Worm (Caenorhabditis elegans) whole organism, mixed stage, embryonic: ENCODE data around the gene dph-3.

Experiments
- M03D4.4 ChIP-seq: sonication (generic microtip); optimal IDR thresholded peaks from 2 replicates; lab custom pipeline; 2017; ENCODE audit warnings: mild to moderate bottlenecking, missing genetic modification characterization, missing compliant biosample characterization
- bed-3 ChIP-seq: fragments of 200-800 bp; sonication (Bioruptor generic); optimal IDR thresholded peaks from 3 replicates; lab custom pipeline; 2018; ENCODE audit warnings: mild to moderate bottlenecking, missing genetic modification characterization, moderate library complexity, missing compliant biosample characterization
- blmp-1 ChIP-seq: fragments of 150-350 bp; optimal IDR thresholded peaks from 2 replicates; lab custom pipeline; 2014; ENCODE audit warnings: missing biosample characterization, missing genetic modification characterization
- ceh-39 ChIP-seq: fragments of 150-350 bp; optimal IDR thresholded peaks from 2 replicates; lab custom pipeline; 2014; ENCODE audit warnings: missing biosample characterization, missing genetic modification characterization
- ceh-43 ChIP-seq: fragments of 200-800 bp; sonication (Bioruptor generic); optimal IDR thresholded peaks from 2 replicates; lab custom pipeline; 2018; ENCODE audit warnings: mild to moderate bottlenecking, missing genetic modification characterization, moderate library complexity, missing compliant biosample characterization
- ceh-83 ChIP-seq: fragments of 200-800 bp; sonication (Bioruptor generic); optimal IDR thresholded peaks from 2 replicates; lab custom pipeline; 2018; ENCODE audit warnings: mild to moderate bottlenecking, missing genetic modification characterization, missing compliant biosample characterization
- ces-1 ChIP-seq: fragments of 150-350 bp; optimal IDR thresholded peaks from 2 replicates; lab custom pipeline; 2014; ENCODE audit warnings: missing biosample characterization, missing genetic modification reagents, missing genetic modification characterization
- cnd-1 ChIP-seq: fragments of 200-800 bp; sonication (Bioruptor generic); optimal IDR thresholded peaks from 2 replicates; lab custom pipeline; 2018; ENCODE audit warnings: mild to moderate bottlenecking, missing genetic modification characterization, missing compliant biosample characterization
- drap-1 ChIP-seq: fragments of 200-800 bp; sonication (Bioruptor generic); optimal IDR thresholded peaks from 3 replicates; lab custom pipeline; 2018; ENCODE audit warnings: mild to moderate bottlenecking, missing genetic modification characterization, missing compliant biosample characterization
- elt-1 ChIP-seq: sonication (generic microtip); optimal IDR thresholded peaks from 2 replicates; lab custom pipeline; 2017; ENCODE audit warnings: missing genetic modification characterization, mild to moderate bottlenecking, missing compliant biosample characterization, antibody characterized with exemption, moderate library complexity, borderline replicate concordance; ENCODE audit not compliant: insufficient read depth
- elt-3 ChIP-seq: fragments of 150-350 bp; optimal IDR thresholded peaks from 2 replicates; lab custom pipeline; 2014; ENCODE audit warnings: missing biosample characterization, missing genetic modification characterization
- flh-1 ChIP-seq: fragments of 200-800 bp; sonication (Bioruptor generic); optimal IDR thresholded peaks from 2 replicates; lab custom pipeline; 2018; ENCODE audit warnings: mild to moderate bottlenecking, missing genetic modification characterization, moderate library complexity, missing compliant biosample characterization
- ham-2 ChIP-seq: fragments of 200-800 bp; sonication (Bioruptor generic); optimal IDR thresholded peaks from 2 replicates; lab custom pipeline; 2018; ENCODE audit warnings: mild to moderate bottlenecking, missing genetic modification characterization, missing compliant biosample characterization
- hlh-1 ChIP-seq: fragments of 150-350 bp; optimal IDR thresholded peaks from 2 replicates; lab custom pipeline; 2014; ENCODE audit warnings: missing biosample characterization, missing genetic modification reagents, missing genetic modification characterization
- lin-13 ChIP-seq: fragments of 150-350 bp; optimal IDR thresholded peaks from 2 replicates; lab custom pipeline; 2014; ENCODE audit warnings: missing biosample characterization, missing genetic modification characterization
- lin-32 ChIP-seq: fragments of 200-800 bp; sonication (Bioruptor generic); optimal IDR thresholded peaks from 2 replicates; lab custom pipeline; 2018; ENCODE audit warnings: mild to moderate bottlenecking, missing genetic modification characterization, missing compliant biosample characterization
- lsy-2 ChIP-seq: fragments of 150-350 bp; optimal IDR thresholded peaks from 2 replicates; lab custom pipeline; 2014; ENCODE audit warnings: missing biosample characterization, missing genetic modification characterization
- mab-5 ChIP-seq: fragments of 150-350 bp; optimal IDR thresholded peaks from 2 replicates; lab custom pipeline; 2014; ENCODE audit warnings: missing biosample characterization, missing genetic modification characterization
- mep-1 ChIP-seq: fragments of 150-350 bp; optimal IDR thresholded peaks from 2 replicates; lab custom pipeline; 2017; ENCODE audit warnings: missing biosample characterization, missing genetic modification reagents, missing genetic modification characterization, inconsistent platforms
- mls-2 ChIP-seq: sonication (generic microtip); optimal IDR thresholded peaks from 2 replicates; lab custom pipeline; 2016; ENCODE audit warnings: mild to moderate bottlenecking, missing genetic modification characterization, moderate library complexity, missing compliant biosample characterization
- nhr-12 ChIP-seq: fragments of 150-350 bp; optimal IDR thresholded peaks from 2 replicates; lab custom pipeline; 2014; ENCODE audit warnings: missing biosample characterization, missing genetic modification characterization
- nhr-2 ChIP-seq: fragments of 150-350 bp; optimal IDR thresholded peaks from 2 replicates; lab custom pipeline; 2014; ENCODE audit warnings: missing biosample characterization, missing genetic modification characterization
- nhr-237 ChIP-seq: fragments of 150-350 bp; optimal IDR thresholded peaks from 2 replicates; lab custom pipeline; 2014; ENCODE audit warnings: missing biosample characterization, missing genetic modification characterization
- nhr-28 ChIP-seq: fragments of 150-350 bp; optimal IDR thresholded peaks from 2 replicates; lab custom pipeline; 2014; ENCODE audit warnings: missing biosample characterization, missing genetic modification characterization
- nhr-76 ChIP-seq: sonication (generic microtip); optimal IDR thresholded peaks from 2 replicates; lab custom pipeline; 2017; ENCODE audit warnings: missing biosample characterization, missing genetic modification characterization
- pha-4 ChIP-seq: fragments of 150-350 bp; optimal IDR thresholded peaks from 2 replicates; lab custom pipeline; 2018; ENCODE audit warnings: missing biosample characterization, missing genetic modification reagents, missing genetic modification characterization
- sem-2 ChIP-seq: fragments of 200-800 bp; sonication (Bioruptor generic); optimal IDR thresholded peaks from 2 replicates; lab custom pipeline; 2018; ENCODE audit warnings: mild to moderate bottlenecking, missing genetic modification characterization, missing compliant biosample characterization
- snpc-4 ChIP-seq: fragments of 150-350 bp; optimal IDR thresholded peaks from 2 replicates; lab custom pipeline; 2014; ENCODE audit warnings: missing biosample characterization, missing genetic modification characterization
- sptf-1 ChIP-seq: sonication (generic microtip); optimal IDR thresholded peaks from 2 replicates; lab custom pipeline; 2017; ENCODE audit warnings: mild to moderate bottlenecking, missing genetic modification characterization, moderate library complexity, missing compliant biosample characterization
- tbx-8 ChIP-seq: fragments of 200-800 bp; sonication (Bioruptor generic); optimal IDR thresholded peaks from 2 replicates; lab custom pipeline; 2018; ENCODE audit warnings: mild to moderate bottlenecking, missing genetic modification characterization, moderate library complexity, missing compliant biosample characterization
- unc-120 ChIP-seq: sonication (generic microtip); optimal IDR thresholded peaks from 2 replicates; lab custom pipeline; 2017; ENCODE audit warnings: missing genetic modification characterization, missing compliant biosample characterization; ENCODE audit not compliant: poor library complexity, severe bottlenecking
- unc-39 ChIP-seq: fragments of 150-350 bp; optimal IDR thresholded peaks from 2 replicates; lab custom pipeline; 2014; ENCODE audit warnings: missing biosample characterization, missing genetic modification characterization
- unc-62 ChIP-seq: fragments of 150-350 bp; optimal IDR thresholded peaks from 2 replicates; lab custom pipeline; 2014; ENCODE audit warnings: missing biosample characterization, missing genetic modification reagents, missing genetic modification characterization
- zip-8 ChIP-seq: fragments of 150-350 bp; optimal IDR thresholded peaks from 2 replicates; lab custom pipeline; 2014; ENCODE audit warnings: missing biosample characterization, missing genetic modification characterization
- ztf-11 ChIP-seq: fragments of 150-350 bp; optimal IDR thresholded peaks from 2 replicates; lab custom pipeline; 2014; ENCODE audit warnings: missing biosample characterization, missing genetic modification characterization

Gene dph-3

DNA sequence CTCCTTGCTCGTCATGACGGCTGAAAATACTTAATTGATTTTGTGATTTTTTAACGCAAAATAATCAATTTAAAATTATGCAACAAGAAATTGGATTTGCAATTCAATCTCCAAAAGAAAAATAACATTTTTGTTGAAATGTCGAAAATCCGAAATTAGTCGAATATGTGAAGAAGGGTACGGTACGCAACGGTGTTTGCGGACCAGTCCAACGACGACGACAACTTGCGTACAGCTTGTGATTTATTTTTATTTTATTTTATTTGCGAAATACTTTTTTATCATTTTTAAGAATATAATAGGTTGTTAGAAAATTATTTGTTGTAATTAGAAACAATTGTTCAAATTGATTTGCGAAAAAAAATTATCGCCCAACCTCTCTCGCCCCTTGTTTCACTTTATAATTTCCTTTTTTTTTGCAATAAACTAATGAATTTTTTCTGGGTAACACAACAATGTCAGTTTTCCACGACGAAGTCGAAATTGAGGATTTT is at the start of gene dph-3, which contains the start of gene dcaf-1:
dph-3 (plus strand) TSS at position 444 of the 494 bp plus-strand sequence.
dcaf-1 (minus strand) TSS at position 20 of the 494 bp plus-strand sequence.
- TF ChIP-seq lsy-2 (tag; lab: Kevin White, UChicago) (peak; percentile 97), unc-62 (GFP tag; lab: Kevin White, UChicago) (no peak), ces-1 (GFP tag; lab: Kevin White, UChicago) (no peak), bed-3 (GFP tag; lab: Kevin White, UChicago) (no peak), drap-1 (GFP tag; lab: Kevin White, UChicago) (no peak), mep-1 (tag; lab: Kevin White, UChicago) (peak; percentile 57), ceh-39 (tag; lab: Kevin White, UChicago) (no peak), ceh-83 (GFP tag; lab: Kevin White, UChicago) (no peak)

DNA sequence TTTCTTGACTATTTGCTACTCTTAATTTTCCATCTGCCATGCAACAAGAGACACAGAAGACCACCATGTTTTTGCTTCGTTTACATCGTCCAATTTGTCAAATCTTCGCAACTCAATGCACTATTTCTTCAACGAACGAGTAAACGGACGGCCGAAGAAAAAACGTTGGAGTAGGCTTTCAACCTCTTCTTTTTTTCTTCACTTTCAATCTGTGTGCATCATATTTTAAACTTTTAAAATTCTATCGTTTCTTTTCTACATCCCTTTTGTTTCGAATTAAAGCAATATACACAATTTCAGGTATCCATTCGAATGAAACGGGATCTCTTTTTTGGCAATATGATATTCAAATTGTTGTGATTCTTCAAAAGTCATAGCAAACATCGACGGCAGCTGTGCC is 49.2 kb upstream of the dph-3 start, which contains the start of gene acc-1:
acc-1 (plus strand) TSS at position 301 of the 400 bp plus-strand sequence.
- TF ChIP-seq unc-120 (tag; lab: Kevin White, UChicago) (no peak), snpc-4 (tag; lab: Kevin White, UChicago) (no peak), mls-2 (no peak), mep-1 (tag; lab: Kevin White, UChicago) (no peak), flh-1 (GFP tag; lab: Kevin White, UChicago) (no peak)

DNA sequence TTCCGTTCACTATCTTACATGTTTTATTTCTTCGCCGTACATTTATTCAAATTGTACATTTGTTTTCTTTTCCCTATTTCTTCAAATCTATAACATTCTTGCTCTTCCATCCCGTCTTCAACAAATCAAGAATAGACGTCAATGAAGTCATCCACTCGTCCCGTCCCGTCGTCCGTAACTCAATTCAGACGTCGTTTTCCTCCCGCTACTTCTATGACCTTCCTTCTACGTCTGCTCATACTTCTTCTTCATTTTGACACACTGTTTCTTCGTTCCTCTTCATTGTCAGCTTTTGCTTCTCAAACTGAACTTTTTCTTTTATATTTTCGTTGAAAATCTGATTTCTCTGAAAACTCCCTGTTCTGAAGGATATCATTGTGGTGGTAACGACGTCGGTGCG is 46.9 kb upstream of the dph-3 start:
- TF ChIP-seq hlh-1 (tag; lab: Kevin White, UChicago) = no peak
- TF ChIP-seq ham-2 (GFP tag; lab: Kevin White, UChicago) = no peak
- TF ChIP-seq snpc-4 (tag; lab: Kevin White, UChicago) = no peak
- TF ChIP-seq elt-1 = no peak
- peak; percentile 61 for TF ChIP-seq ces-1 (GFP tag; lab: Kevin White, UChicago)
- TF ChIP-seq unc-62 (GFP tag; lab: Kevin White, UChicago) = no peak

DNA sequence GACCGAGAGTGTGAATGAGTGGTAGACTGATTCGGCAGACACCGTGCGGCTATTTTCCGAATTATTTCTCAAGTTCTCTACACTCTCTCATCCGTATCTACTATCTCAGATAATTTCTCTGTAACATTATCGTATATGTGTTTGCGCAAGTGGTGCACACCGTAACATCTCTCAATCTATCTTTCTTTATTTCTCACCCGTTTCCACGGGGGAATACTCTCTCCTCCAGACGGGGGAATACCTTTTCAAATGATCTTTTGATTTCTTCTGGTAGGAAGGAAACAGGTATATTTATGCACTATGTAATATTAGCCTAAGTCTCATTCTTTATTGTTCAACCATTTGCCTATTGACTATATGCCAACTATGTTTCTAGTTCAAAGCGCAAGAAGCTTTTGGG is 39.9 kb upstream of the dph-3 start:
- TF ChIP-seq unc-120 (tag; lab: Kevin White, UChicago) (no peak), pha-4 (peak; percentile 50), unc-62 (GFP tag; lab: Kevin White, UChicago) (peak; percentile 40), mab-5 (no peak), tbx-8 (GFP tag; lab: Kevin White, UChicago) (no peak), lin-32 (no peak), nhr-2 (tag; lab: Kevin White, UChicago) (no peak), mep-1 (tag; lab: Kevin White, UChicago) (no peak), lin-13 (tag; lab: Kevin White, UChicago) (no peak), mls-2 (no peak), lsy-2 (tag; lab: Kevin White, UChicago) (peak; percentile 27), cnd-1 (no peak), blmp-1 (no peak), ceh-83 (GFP tag; lab: Kevin White, UChicago) (no peak), elt-1 (peak; percentile 78), unc-39 (tag; lab: Kevin White, UChicago) (no peak), ceh-43 (GFP tag; lab: Kevin White, UChicago) (no peak), drap-1 (GFP tag; lab: Kevin White, UChicago) (no peak), sptf-1 (tag; lab: Kevin White, UChicago) (no peak), nhr-28 (tag; lab: Kevin White, UChicago) (no peak), ztf-11 (tag; lab: Kevin White, UChicago) (no peak), nhr-237 (tag; lab: Kevin White, UChicago) (peak; percentile 53), hlh-1 (tag; lab: Kevin White, UChicago) (no peak), M03D4.4 (no peak), ces-1 (GFP tag; lab: Kevin White, UChicago) (no peak), nhr-76 (no peak), elt-3 (tag; lab: Kevin White, UChicago) (peak; percentile 4), snpc-4 (tag; lab: Kevin White, UChicago) (no peak), flh-1 (GFP tag; lab: Kevin White, UChicago) (no peak), zip-8 (tag; lab: Kevin White, UChicago) (no peak), nhr-12 (no peak), ceh-39 (tag; lab: Kevin White, UChicago) (peak; percentile 24), ham-2 (GFP tag; lab: Kevin White, UChicago) (no peak), sem-2 (GFP tag; lab: Kevin White, UChicago) (no peak), bed-3 (GFP tag; lab: Kevin White, UChicago) (no peak)
